Fruit fly (Drosophila melanogaster): ENCODE measurements around the gene Gr64a.

Gr64a gene

DNA sequence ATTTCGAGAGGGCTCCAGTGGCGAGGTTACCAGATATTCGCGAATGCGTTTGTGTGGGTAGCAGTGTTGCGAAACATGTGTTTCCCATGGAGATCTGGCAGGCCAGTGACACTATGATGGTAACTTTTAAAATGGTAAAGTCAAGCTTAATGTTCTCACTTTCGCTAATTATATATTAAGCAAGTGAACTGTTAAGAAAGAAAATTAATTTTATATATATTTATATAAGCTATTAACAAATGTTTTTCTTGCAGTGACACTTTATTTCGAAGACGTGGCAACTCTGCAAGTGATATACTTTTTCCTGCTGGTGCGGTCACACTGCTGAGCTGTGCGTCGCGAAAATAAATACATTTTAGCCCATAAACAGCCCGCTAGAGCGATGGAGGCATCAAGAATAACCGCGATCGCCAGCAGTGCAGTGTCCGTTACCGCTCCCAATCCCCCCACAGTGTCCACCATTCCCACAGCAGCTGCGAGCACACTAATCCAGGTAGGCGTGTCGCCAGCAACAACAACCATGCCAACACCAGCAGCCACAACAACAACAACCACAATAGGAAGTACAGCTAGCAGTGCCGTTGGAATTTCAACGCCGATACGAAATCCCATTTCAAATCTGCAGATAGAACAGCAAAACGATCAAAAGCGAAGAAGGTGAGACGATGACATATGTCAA, 13.8 kb downstream of the Gr64a start, which contains the start of the genes CG11593 and Rcd5:
CG11593 (minus strand) TSS at position 236 of the 679 bp plus-strand sequence.
Rcd5 (plus strand) TSS at position 283 of the 679 bp plus-strand sequence.
- TF ChIP-seq CG12768 (GFP tag; optimal IDR thresholded peaks at IDR 0.05) (peak; percentile 50), Mnt (GFP tag; optimal IDR thresholded peaks at IDR 0.05) (peak; percentile 59), CG33017 (tag; optimal IDR thresholded peaks at IDR 0.05) (peak; percentile 51), kay (GFP tag; ENCODE audit: borderline replicate concordance) (peak; percentile 90), CG7101 (tag; optimal IDR thresholded peaks at IDR 0.05) (peak; percentile 76), Crg-1 (GFP tag; optimal IDR thresholded peaks at IDR 0.05) (peak; percentile 67), cnc (optimal IDR thresholded peaks at IDR 0.05) (no peak), CG14711 (tag; optimal IDR thresholded peaks at IDR 0.05) (peak; percentile 84), CG11617 (GFP tag; optimal IDR thresholded peaks at IDR 0.05) (peak; percentile 68), bab1 (GFP tag; optimal IDR thresholded peaks at IDR 0.05) (no peak), CG5204 (GFP tag; optimal IDR thresholded peaks at IDR 0.05) (peak; percentile 62), Clk (GFP tag; optimal IDR thresholded peaks at IDR 0.05) (peak; percentile 64), toe (GFP tag; optimal IDR thresholded peaks at IDR 0.05) (peak; percentile 74), tj (GFP tag; optimal IDR thresholded peaks at IDR 0.05) (peak; percentile 23), pad (GFP tag; optimal IDR thresholded peaks at IDR 0.05) (peak; percentile 58), CG1620 (GFP tag; optimal IDR thresholded peaks at IDR 0.05) (peak; percentile 29), cic (GFP tag; optimal IDR thresholded peaks at IDR 0.05) (no peak), ovo (GFP tag; optimal IDR thresholded peaks at IDR 0.05) (peak; percentile 62), CG7045 (GFP tag; optimal IDR thresholded peaks at IDR 0.05) (peak; percentile 67), Hr96 (GFP tag; optimal IDR thresholded peaks at IDR 0.05) (peak; percentile 19)

DNA sequence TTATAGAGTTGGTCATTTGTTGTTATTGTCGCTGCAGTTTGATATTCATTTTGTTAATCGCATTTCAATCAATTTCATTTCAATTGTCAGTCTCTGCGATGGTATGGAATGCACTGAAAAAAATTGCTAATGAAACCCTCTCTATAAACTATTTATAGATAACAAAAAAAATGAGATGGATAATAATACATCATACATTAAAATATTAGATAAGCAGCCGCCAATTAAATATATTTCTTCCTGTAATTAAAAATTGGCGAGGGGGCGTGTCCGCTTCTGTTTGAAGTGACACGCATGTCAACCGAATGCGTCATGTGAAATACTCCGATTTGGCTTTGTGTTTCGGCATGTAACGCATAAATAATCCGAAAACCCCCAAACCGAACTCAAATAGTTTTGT, 17.9 kb downstream of the Gr64a start:
- TF ChIP-seq CG7101 (tag; optimal IDR thresholded peaks at IDR 0.05) (no peak), CG5204 (GFP tag; optimal IDR thresholded peaks at IDR 0.05) (peak; percentile 36)

DNA sequence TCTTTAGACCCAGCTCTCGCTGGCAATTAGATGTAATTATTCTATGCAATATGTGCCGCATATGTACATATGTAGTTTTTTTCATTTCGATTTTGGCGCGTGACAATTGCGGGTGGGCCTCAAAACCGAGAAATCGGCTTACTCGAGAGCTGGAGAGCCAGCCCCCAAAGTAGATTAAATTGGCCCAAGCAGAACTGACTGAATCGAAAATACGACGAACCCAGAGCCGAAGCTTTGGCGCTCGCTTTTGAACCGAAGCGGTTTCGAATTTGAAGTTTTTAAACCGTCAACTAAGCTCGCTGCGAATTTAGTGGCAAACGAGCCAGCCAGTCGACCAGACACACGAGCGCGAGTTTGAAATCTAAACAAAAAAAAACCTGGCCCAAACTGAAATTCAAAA, 19.7 kb downstream of the Gr64a start, which contains the start of gene CG1136:
CG1136 (plus strand) TSS at position 308 of the 400 bp plus-strand sequence.
- TF ChIP-seq tj (GFP tag; optimal IDR thresholded peaks at IDR 0.05) (peak; percentile 14), CG11617 (GFP tag; optimal IDR thresholded peaks at IDR 0.05) (no peak), pad (GFP tag; optimal IDR thresholded peaks at IDR 0.05) (no peak)

DNA sequence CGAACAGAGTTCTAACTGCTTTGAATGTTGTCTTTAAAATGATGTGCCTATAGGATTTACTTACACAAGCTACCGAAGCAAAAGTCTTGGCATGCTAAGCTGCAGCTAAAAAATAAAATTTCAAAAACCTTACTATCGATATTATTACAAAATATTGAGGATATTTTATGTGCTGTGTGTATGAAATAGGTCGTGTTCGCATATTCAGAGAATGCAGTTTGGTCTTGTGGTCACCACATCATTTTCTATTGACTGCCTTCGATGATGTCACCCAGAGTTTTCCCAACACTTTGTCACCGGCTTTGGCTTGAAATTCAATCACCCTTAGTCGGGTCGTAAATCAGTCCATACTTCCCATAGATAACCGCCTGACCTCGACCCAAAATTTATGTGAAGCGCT, 21.1 kb downstream of the Gr64a start, which contains the start of gene Dpy-30L2:
Dpy-30L2 (minus strand) TSS at position 101 of the 400 bp plus-strand sequence.
- TF ChIP-seq CG5204 (GFP tag; optimal IDR thresholded peaks at IDR 0.05) (no peak), toe (GFP tag; optimal IDR thresholded peaks at IDR 0.05) (no peak), cic (GFP tag; optimal IDR thresholded peaks at IDR 0.05) (no peak), tj (GFP tag; optimal IDR thresholded peaks at IDR 0.05) (no peak), Hr96 (GFP tag; optimal IDR thresholded peaks at IDR 0.05) (no peak), cnc (optimal IDR thresholded peaks at IDR 0.05) (no peak)

DNA sequence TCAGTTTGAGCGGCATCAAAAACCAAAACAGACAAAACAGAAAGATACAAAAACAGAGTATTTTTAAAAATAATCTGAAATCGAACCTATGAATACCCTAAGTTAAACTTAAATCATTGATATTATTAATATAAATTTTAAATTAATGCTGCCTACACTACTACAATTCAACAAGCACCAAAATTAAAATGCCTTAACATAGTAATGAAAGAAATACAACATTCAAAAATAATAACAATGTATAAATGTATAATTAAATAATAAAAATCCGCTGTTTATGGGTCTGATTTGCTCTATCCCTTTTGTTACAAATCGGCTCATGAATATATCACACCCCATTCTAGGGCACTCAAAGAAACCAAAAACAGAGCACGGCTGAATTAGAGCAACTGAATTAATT, 22.5 kb downstream of the Gr64a start:
- TF ChIP-seq CG11617 (GFP tag; optimal IDR thresholded peaks at IDR 0.05) (no peak), CG12768 (GFP tag; optimal IDR thresholded peaks at IDR 0.05) (no peak), toe (GFP tag; optimal IDR thresholded peaks at IDR 0.05) (no peak), Clk (GFP tag; optimal IDR thresholded peaks at IDR 0.05) (no peak), tj (GFP tag; optimal IDR thresholded peaks at IDR 0.05) (no peak), CG5204 (GFP tag; optimal IDR thresholded peaks at IDR 0.05) (no peak), CG7045 (GFP tag; optimal IDR thresholded peaks at IDR 0.05) (no peak), Mnt (GFP tag; optimal IDR thresholded peaks at IDR 0.05) (no peak), bab1 (GFP tag; optimal IDR thresholded peaks at IDR 0.05) (no peak), cnc (optimal IDR thresholded peaks at IDR 0.05) (no peak), cic (GFP tag; optimal IDR thresholded peaks at IDR 0.05) (no peak), kay (GFP tag; ENCODE audit: borderline replicate concordance) (no peak), ovo (GFP tag; optimal IDR thresholded peaks at IDR 0.05) (no peak), CG33017 (tag; optimal IDR thresholded peaks at IDR 0.05) (no peak), pad (GFP tag; optimal IDR thresholded peaks at IDR 0.05) (no peak), Crg-1 (GFP tag; optimal IDR thresholded peaks at IDR 0.05) (no peak), CG1620 (GFP tag; optimal IDR thresholded peaks at IDR 0.05) (no peak), Hr96 (GFP tag; optimal IDR thresholded peaks at IDR 0.05) (no peak)

DNA sequence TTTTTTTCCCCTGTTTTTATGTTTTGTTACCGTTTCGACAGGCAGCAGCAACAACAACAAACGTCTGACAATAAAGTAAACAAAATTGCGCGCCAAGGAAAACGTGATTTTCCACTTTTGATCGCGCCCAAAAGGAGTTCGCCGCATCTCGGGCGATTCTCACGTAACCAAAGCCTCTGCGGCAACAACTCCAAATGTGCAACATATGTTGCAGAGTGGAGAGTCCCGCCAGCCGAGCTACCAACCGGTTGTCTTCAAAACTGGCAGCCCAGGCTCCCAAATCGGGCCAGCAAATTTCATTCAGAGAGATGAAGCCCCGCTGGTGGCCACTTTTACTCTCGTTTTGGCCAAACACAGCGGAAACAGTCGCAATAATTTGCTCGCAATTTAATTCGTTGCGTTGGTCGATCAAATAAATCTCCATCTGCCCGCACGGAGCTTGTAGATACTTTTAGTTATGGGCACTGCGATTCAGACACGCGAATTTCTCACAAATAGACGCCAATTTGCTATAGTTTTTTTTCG, 28.9 kb downstream of the Gr64a start:
- TF ChIP-seq pad (GFP tag; optimal IDR thresholded peaks at IDR 0.05) (no peak), CG11617 (GFP tag; optimal IDR thresholded peaks at IDR 0.05) (no peak)

DNA sequence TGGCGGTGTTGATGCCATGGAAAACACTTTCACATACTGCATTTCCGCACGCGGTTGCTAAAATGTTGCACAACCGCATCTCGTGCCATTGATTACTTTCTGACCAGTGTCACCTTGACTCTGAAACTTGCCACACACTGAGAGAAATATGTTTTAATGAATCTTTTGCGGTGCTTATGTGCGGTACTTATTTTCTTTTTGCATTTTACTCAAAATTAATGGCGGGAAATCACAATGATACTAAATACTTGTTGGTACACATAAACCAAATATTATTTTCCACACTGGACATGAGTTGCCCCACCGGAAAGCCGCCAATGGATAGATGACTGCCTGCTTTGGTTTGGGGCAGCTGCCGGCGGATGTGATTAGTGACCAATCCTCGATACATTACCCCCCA, 30.2 kb downstream of the Gr64a start:
- TF ChIP-seq kay (GFP tag; ENCODE audit: borderline replicate concordance) (no peak), pad (GFP tag; optimal IDR thresholded peaks at IDR 0.05) (no peak), Clk (GFP tag; optimal IDR thresholded peaks at IDR 0.05) (no peak), CG5204 (GFP tag; optimal IDR thresholded peaks at IDR 0.05) (no peak), tj (GFP tag; optimal IDR thresholded peaks at IDR 0.05) (no peak), Mnt (GFP tag; optimal IDR thresholded peaks at IDR 0.05) (no peak), CG11617 (GFP tag; optimal IDR thresholded peaks at IDR 0.05) (no peak), Hr96 (GFP tag; optimal IDR thresholded peaks at IDR 0.05) (no peak), bab1 (GFP tag; optimal IDR thresholded peaks at IDR 0.05) (no peak), CG7101 (tag; optimal IDR thresholded peaks at IDR 0.05) (no peak), CG14711 (tag; optimal IDR thresholded peaks at IDR 0.05) (no peak), Crg-1 (GFP tag; optimal IDR thresholded peaks at IDR 0.05) (no peak), CG1620 (GFP tag; optimal IDR thresholded peaks at IDR 0.05) (no peak), toe (GFP tag; optimal IDR thresholded peaks at IDR 0.05) (no peak)

Measured in whole organism, adult.